Fruit fly (Drosophila melanogaster): Measurements from ENCODE around the gene CG31546.
A peak's percentile ranks its signal among the peaks of the same experiment; 100 is the strongest.

Gene CG31546

DNA sequence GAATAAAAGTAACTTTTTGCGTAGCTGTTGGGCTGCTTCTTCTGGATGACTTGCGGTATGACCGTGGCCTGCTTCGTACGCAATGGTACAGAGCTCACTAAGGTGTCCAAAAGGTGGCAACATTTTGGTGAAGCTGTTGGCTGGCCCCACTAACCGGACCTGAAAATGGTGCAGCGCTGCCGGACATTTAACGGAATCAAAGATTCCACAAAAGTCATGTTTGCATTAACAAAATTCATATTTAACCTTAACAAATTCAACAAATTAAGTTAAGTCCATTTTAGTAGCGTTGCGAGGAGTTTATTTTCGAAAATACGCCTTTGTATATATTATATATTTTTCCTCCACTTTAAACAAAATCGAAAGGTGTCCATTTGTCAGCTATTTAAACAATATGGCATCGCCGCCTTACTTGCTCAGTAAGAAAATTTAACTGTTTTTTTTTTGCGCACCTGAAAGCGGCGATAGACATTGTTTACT is 34.3 kb downstream of the CG31546 start, which contains the start of the genes kra and SecS (continued):
- TF ChIP-seq twi (tag; optimal IDR thresholded peaks at IDR 0.05), result peak; percentile 27
- TF ChIP-seq CG3726 (GFP tag; IDR thresholded peaks at IDR 0.05), result no peak
- TF ChIP-seq unpg (GFP tag; optimal IDR thresholded peaks at IDR 0.05), result peak; percentile 62
- TF ChIP-seq Hr39 (optimal IDR thresholded peaks at IDR 0.05), result no peak
- peak; percentile 71 for TF ChIP-seq Blimp-1 (GFP tag; optimal IDR thresholded peaks at IDR 0.05)
- no peak for TF ChIP-seq ato (GFP tag; IDR thresholded peaks at IDR 0.05; ENCODE audit: partially characterized antibody)
- no peak for TF ChIP-seq CG11695 (GFP tag; IDR thresholded peaks at IDR 0.05)
- TF ChIP-seq CG10321 (GFP tag; IDR thresholded peaks at IDR 0.05), result no peak
- peak; percentile 21 for TF ChIP-seq CG8388 (GFP tag; optimal IDR thresholded peaks at IDR 0.05)
- no peak for TF ChIP-seq Oaz (GFP tag; IDR thresholded peaks at IDR 0.05)
- peak; percentile 43 for TF ChIP-seq CG3995 (GFP tag; optimal IDR thresholded peaks at IDR 0.05)
- peak; percentile 81 for TF ChIP-seq Hmr (GFP tag; optimal IDR thresholded peaks at IDR 0.05)
- TF ChIP-seq Atf3 (GFP tag; optimal IDR thresholded peaks at IDR 0.05), result no peak
- TF ChIP-seq CG11696 (GFP tag; IDR thresholded peaks at IDR 0.05), result no peak
- TF ChIP-seq jumu (GFP tag; optimal IDR thresholded peaks at IDR 0.05), result peak; percentile 48
- peak; percentile 52 for TF ChIP-seq lab (GFP tag; optimal IDR thresholded peaks at IDR 0.05)
- no peak for TF ChIP-seq CG7963 (GFP tag; IDR thresholded peaks at IDR 0.05; ENCODE audit: partially characterized antibody)
- no peak for TF ChIP-seq gce (GFP tag; IDR thresholded peaks at IDR 0.05)
- no peak for TF ChIP-seq br (optimal IDR thresholded peaks at IDR 0.05)
- no peak for TF ChIP-seq CG31224 (GFP tag; IDR thresholded peaks at IDR 0.05)
- TF ChIP-seq ab (GFP tag; optimal IDR thresholded peaks at IDR 0.05), result no peak
- peak; percentile 79 for TF ChIP-seq CoRest (tag; optimal IDR thresholded peaks at IDR 0.05)
- peak; percentile 60 for TF ChIP-seq Max (GFP tag; optimal IDR thresholded peaks at IDR 0.05)
- TF ChIP-seq CG2202 (tag; optimal IDR thresholded peaks at IDR 0.05), result no peak
- TF ChIP-seq pzg (GFP tag; optimal IDR thresholded peaks at IDR 0.05), result peak; percentile 93
- TF ChIP-seq CG11093 (GFP tag; IDR thresholded peaks at IDR 0.05), result no peak
- peak; percentile 86 for TF ChIP-seq stwl (tag; optimal IDR thresholded peaks at IDR 0.05)
- peak; percentile 73 for TF ChIP-seq lilli (GFP tag; optimal IDR thresholded peaks at IDR 0.05)
- peak; percentile 62 for TF ChIP-seq CG10654 (GFP tag; optimal IDR thresholded peaks at IDR 0.05)
- no peak for TF ChIP-seq CG4707 (GFP tag; optimal IDR thresholded peaks at IDR 0.05)
- TF ChIP-seq crol (GFP tag; IDR thresholded peaks at IDR 0.05), result no peak
- no peak for TF ChIP-seq CG3163 (GFP tag; optimal IDR thresholded peaks at IDR 0.05)
- no peak for TF ChIP-seq NC2α (GFP tag; optimal IDR thresholded peaks at IDR 0.05)
- no peak for TF ChIP-seq Dref (GFP tag; IDR thresholded peaks at IDR 0.05)
- TF ChIP-seq dysf (GFP tag; IDR thresholded peaks at IDR 0.05), result no peak
- TF ChIP-seq pnt (GFP tag; optimal IDR thresholded peaks at IDR 0.05), result peak; percentile 21
- TF ChIP-seq Mes4 (GFP tag; optimal IDR thresholded peaks at IDR 0.05), result no peak
- TF ChIP-seq CG9797 (GFP tag; optimal IDR thresholded peaks at IDR 0.05), result peak; percentile 97
- TF ChIP-seq CG7786 (GFP tag; optimal IDR thresholded peaks at IDR 0.05), result peak; percentile 42
- peak; percentile 58 for TF ChIP-seq CG15696 (tag; optimal IDR thresholded peaks at IDR 0.05)
- no peak for TF ChIP-seq wor (GFP tag; IDR thresholded peaks at IDR 0.05)
- peak; percentile 18 for TF ChIP-seq Bdp1 (GFP tag; optimal IDR thresholded peaks at IDR 0.05)
- TF ChIP-seq CG15601 (tag; optimal IDR thresholded peaks at IDR 0.05), result peak; percentile 50
- TF ChIP-seq pros (GFP tag; optimal IDR thresholded peaks at IDR 0.05), result no peak
- no peak for TF ChIP-seq CG10274 (GFP tag; optimal IDR thresholded peaks at IDR 0.05)
- TF ChIP-seq CG30431 (GFP tag; optimal IDR thresholded peaks at IDR 0.05), result no peak
- no peak for TF ChIP-seq CG7372 (GFP tag; IDR thresholded peaks at IDR 0.05)
- TF ChIP-seq GATAe (GFP tag; conservative IDR thresholded peaks at IDR 0.05), result no peak
- peak; percentile 51 for TF ChIP-seq CG18619 (GFP tag; optimal IDR thresholded peaks at IDR 0.05)
- TF ChIP-seq crp (GFP tag; optimal IDR thresholded peaks at IDR 0.05), result peak in 1 of 2 experiments; percentile 17
- TF ChIP-seq NFAT (GFP tag; IDR thresholded peaks at IDR 0.05), result no peak
- no peak for TF ChIP-seq CG1024 (GFP tag; IDR thresholded peaks at IDR 0.05)
